Fruit fly (Drosophila melanogaster) whole organism, embryonic: Measurements from ENCODE around the gene Ank.

Experiments
- CG11456 ChIP-seq: fragments of 200-800 bp; sonication (Bioruptor generic); IDR thresholded peaks from 3 replicates; pipeline ENCODE4 v1.3.6; 2022; ENCODE audit warnings: missing biosample characterization, missing genetic modification characterization
- CG12104 ChIP-seq: fragments of 200-800 bp; sonication (Bioruptor generic); optimal IDR thresholded peaks from 3 replicates; lab custom pipeline; 2016; ENCODE audit warnings: missing biosample characterization, missing genetic modification characterization
- CG1233 ChIP-seq: fragments of 200-800 bp; sonication (Bioruptor generic); optimal IDR thresholded peaks from 4 replicates; lab custom pipeline; 2018; ENCODE audit warnings: missing biosample characterization, mild to moderate bottlenecking, missing genetic modification characterization
- CG14441 ChIP-seq: fragments of 200-800 bp; sonication (Bioruptor generic); IDR thresholded peaks from 2 replicates; pipeline ENCODE4 v1.3.6; 2022; ENCODE audit warnings: missing biosample characterization, missing genetic modification characterization
- CG14860 ChIP-seq: fragments of 200-800 bp; sonication (Bioruptor generic); IDR thresholded peaks from 3 replicates; pipeline ENCODE4 v1.3.6; 2022; ENCODE audit warnings: missing biosample characterization, missing genetic modification characterization; ENCODE audit not compliant: partially characterized antibody
- CG16863 ChIP-seq: fragments of 200-800 bp; sonication (Bioruptor generic); optimal IDR thresholded peaks from 3 replicates; lab custom pipeline; 2016; ENCODE audit warnings: missing biosample characterization, missing genetic modification characterization
- CG17385 ChIP-seq: fragments of 200-800 bp; sonication (Bioruptor generic); optimal IDR thresholded peaks from 3 replicates; lab custom pipeline; 2018; ENCODE audit warnings: missing biosample characterization, mild to moderate bottlenecking, missing genetic modification characterization
- CG17802 ChIP-seq: fragments of 200-800 bp; sonication (Bioruptor generic); optimal IDR thresholded peaks from 2 replicates; lab custom pipeline; 2018; ENCODE audit warnings: missing biosample characterization, mild to moderate bottlenecking, missing genetic modification characterization, moderate library complexity
- CG17912 ChIP-seq: fragments of 200-800 bp; sonication (Bioruptor generic); optimal IDR thresholded peaks from 2 replicates; lab custom pipeline; 2018; ENCODE audit warnings: missing biosample characterization, mild to moderate bottlenecking, missing genetic modification characterization
- CG1792 ChIP-seq: fragments of 200-800 bp; sonication (Bioruptor generic); optimal IDR thresholded peaks from 2 replicates; lab custom pipeline; 2016; ENCODE audit warnings: missing biosample characterization, missing genetic modification characterization
- CG2129 ChIP-seq: fragments of 200-800 bp; sonication (Bioruptor generic); IDR thresholded peaks from 2 replicates; pipeline ENCODE4 v1.3.6; 2022; ENCODE audit warnings: missing biosample characterization, missing genetic modification characterization; ENCODE audit not compliant: partially characterized antibody
- CG2199 ChIP-seq: fragments of 200-800 bp; sonication (Bioruptor generic); IDR thresholded peaks from 3 replicates; pipeline ENCODE4 v1.3.6; 2022; ENCODE audit warnings: missing biosample characterization, missing genetic modification characterization
- CG2712 ChIP-seq: fragments of 200-800 bp; optimal IDR thresholded peaks from 3 replicates; lab custom pipeline; 2019; ENCODE audit warnings: missing biosample characterization, mild to moderate bottlenecking, missing genetic modification characterization, moderate library complexity
- CG2875 ChIP-seq: fragments of 200-800 bp; sonication (Bioruptor generic); optimal IDR thresholded peaks from 2 replicates; lab custom pipeline; 2017; ENCODE audit warnings: missing biosample characterization, mild to moderate bottlenecking, missing genetic modification characterization, missing genetic modification reagents
- CG30020 ChIP-seq: fragments of 200-800 bp; optimal IDR thresholded peaks from 2 replicates; lab custom pipeline; 2019; ENCODE audit warnings: missing biosample characterization, mild to moderate bottlenecking, missing genetic modification characterization, moderate library complexity
- CG3726 ChIP-seq: fragments of 200-800 bp; sonication (Bioruptor generic); IDR thresholded peaks from 3 replicates; pipeline ENCODE4, ENCODE4 v1.3.6; 2022; ENCODE audit warnings: missing biosample characterization, missing genetic modification characterization
- CG4328 ChIP-seq: fragments of 200-800 bp; sonication (Bioruptor generic); optimal IDR thresholded peaks from 3 replicates; lab custom pipeline; 2017; ENCODE audit warnings: missing biosample characterization, missing genetic modification reagents, missing genetic modification characterization
- CG4360 ChIP-seq: fragments of 200-800 bp; sonication (Bioruptor generic); IDR thresholded peaks from 2 replicates; pipeline ENCODE4 v1.3.6; 2022; ENCODE audit warnings: missing biosample characterization, missing genetic modification characterization
- CG4424 ChIP-seq: fragments of 200-800 bp; sonication (Bioruptor generic); optimal IDR thresholded peaks from 3 replicates; lab custom pipeline; 2016; ENCODE audit warnings: missing biosample characterization, missing genetic modification characterization
- CG4730 ChIP-seq: fragments of 200-800 bp; sonication (Bioruptor generic); IDR thresholded peaks from 2 replicates; pipeline ENCODE4 v1.3.6; 2022; ENCODE audit warnings: missing biosample characterization, missing genetic modification characterization
- CG5953 ChIP-seq: fragments of 200-800 bp; sonication (Bioruptor generic); IDR thresholded peaks from 2 replicates; pipeline ENCODE4 v1.3.6; 2022; ENCODE audit warnings: missing biosample characterization, missing genetic modification characterization
- CG8281 ChIP-seq: fragments of 200-800 bp; sonication (Bioruptor generic); optimal IDR thresholded peaks from 2 replicates; lab custom pipeline; 2018; ENCODE audit warnings: missing biosample characterization, mild to moderate bottlenecking, missing genetic modification characterization, moderate library complexity
- Dip2 ChIP-seq: fragments of 200-800 bp; sonication (Bioruptor generic); IDR thresholded peaks from 2 replicates; pipeline ENCODE4 v1.3.6; 2022; ENCODE audit warnings: missing biosample characterization, missing genetic modification characterization
- Dp ChIP-seq: fragments of 200-800 bp; sonication (Bioruptor generic); optimal IDR thresholded peaks from 2 replicates; lab custom pipeline; 2018; ENCODE audit warnings: missing biosample characterization, mild to moderate bottlenecking, missing genetic modification characterization, moderate library complexity
- Ets97D ChIP-seq: fragments of 200-800 bp; sonication (Bioruptor generic); optimal IDR thresholded peaks from 3 replicates; lab custom pipeline; 2016; ENCODE audit warnings: missing biosample characterization, missing genetic modification characterization
- HLHmδ ChIP-seq: fragments of 200-800 bp; sonication (Bioruptor generic); optimal IDR thresholded peaks from 2 replicates; lab custom pipeline; 2018; ENCODE audit warnings: missing biosample characterization, mild to moderate bottlenecking, missing genetic modification characterization, moderate library complexity
- HmgZ ChIP-seq: fragments of 200-800 bp; sonication (Bioruptor generic); optimal IDR thresholded peaks from 2 replicates; lab custom pipeline; 2018; ENCODE audit warnings: missing biosample characterization, mild to moderate bottlenecking, missing genetic modification characterization
- Hr3 ChIP-seq: fragments of 200-800 bp; sonication (Bioruptor generic); optimal IDR thresholded peaks from 3 replicates; lab custom pipeline; 2016; ENCODE audit warnings: missing biosample characterization, missing genetic modification characterization
- Oli ChIP-seq: fragments of 200-800 bp; sonication (Bioruptor generic); optimal IDR thresholded peaks from 2 replicates; lab custom pipeline; 2018; ENCODE audit warnings: missing biosample characterization, mild to moderate bottlenecking, missing genetic modification characterization, moderate library complexity
- amos ChIP-seq: fragments of 200-800 bp; sonication (Bioruptor generic); IDR thresholded peaks from 2 replicates; pipeline ENCODE4 v1.3.6; 2022; ENCODE audit warnings: missing biosample characterization, missing genetic modification characterization; ENCODE audit not compliant: partially characterized antibody
- ase ChIP-seq: fragments of 200-800 bp; sonication (Bioruptor generic); IDR thresholded peaks from 3 replicates; pipeline ENCODE4 v1.3.6; 2022; ENCODE audit warnings: missing biosample characterization, missing genetic modification characterization
- ash1 ChIP-seq: fragments of 200-800 bp; sonication (Bioruptor generic); optimal IDR thresholded peaks from 2 replicates; lab custom pipeline; 2018; ENCODE audit warnings: missing biosample characterization, mild to moderate bottlenecking, missing genetic modification characterization
- btn ChIP-seq: fragments of 200-800 bp; sonication (Bioruptor generic); optimal IDR thresholded peaks from 2 replicates; lab custom pipeline; 2016; ENCODE audit warnings: missing biosample characterization, missing genetic modification characterization
- ems ChIP-seq: fragments of 200-800 bp; sonication (Bioruptor generic); optimal IDR thresholded peaks from 3 replicates; lab custom pipeline; 2016; ENCODE audit warnings: missing biosample characterization, missing genetic modification characterization
- exex ChIP-seq: fragments of 200-800 bp; sonication (Bioruptor generic); optimal IDR thresholded peaks from 4 replicates; lab custom pipeline; 2018; ENCODE audit warnings: missing biosample characterization, mild to moderate bottlenecking, missing genetic modification characterization, moderate library complexity
- eyg ChIP-seq: fragments of 200-800 bp; sonication (Bioruptor generic); optimal IDR thresholded peaks from 3 replicates; lab custom pipeline; 2016; ENCODE audit warnings: missing biosample characterization, missing genetic modification characterization
- fd3F ChIP-seq: fragments of 200-800 bp; sonication (Bioruptor generic); optimal IDR thresholded peaks from 2 replicates; lab custom pipeline; 2018; ENCODE audit warnings: missing biosample characterization, mild to moderate bottlenecking, missing genetic modification characterization, moderate library complexity
- gcm2 ChIP-seq: fragments of 200-800 bp; sonication (Bioruptor generic); optimal IDR thresholded peaks from 2 replicates; lab custom pipeline; 2016; ENCODE audit warnings: missing biosample characterization, missing genetic modification characterization
- hkb ChIP-seq, 2 experiments: fragments of 200-800 bp in 1 of 2; fragments of >200 bp in 1 of 2; sonication (Bioruptor generic) in 1 of 2; IDR thresholded peaks in 1 of 2; optimal IDR thresholded peaks in 1 of 2; 2 replicates each; pipeline versions ENCODE4 v1.3.6 to Lab custom; 2017 to 2022; ENCODE audit warnings: missing biosample characterization in 1 of 2, missing genetic modification characterization in 1 of 2
- hth ChIP-seq: fragments of >200 bp; optimal IDR thresholded peaks from 2 replicates; lab custom pipeline; 2017; ENCODE audit warnings: inconsistent platforms
- mirr ChIP-seq: fragments of 200-800 bp; sonication (Bioruptor generic); optimal IDR thresholded peaks from 3 replicates; lab custom pipeline; 2018; ENCODE audit warnings: missing biosample characterization, mild to moderate bottlenecking, missing genetic modification characterization
- rib ChIP-seq: fragments of 200-800 bp; sonication (Bioruptor generic); IDR thresholded peaks from 2 replicates; pipeline ENCODE4 v1.3.6; 2022; ENCODE audit warnings: missing biosample characterization, missing genetic modification characterization
- row ChIP-seq: fragments of 200-800 bp; sonication (Bioruptor generic); IDR thresholded peaks from 3 replicates; pipeline ENCODE4 v1.3.6; 2022; ENCODE audit warnings: missing biosample characterization, missing genetic modification characterization
- sisA ChIP-seq: fragments of 200-800 bp; sonication (Bioruptor generic); IDR thresholded peaks from 2 replicates; pipeline ENCODE4 v1.3.6; 2022; ENCODE audit warnings: missing biosample characterization, missing genetic modification characterization
- slou ChIP-seq: fragments of 200-800 bp; sonication (Bioruptor generic); optimal IDR thresholded peaks from 3 replicates; lab custom pipeline; 2016; ENCODE audit warnings: missing biosample characterization, missing genetic modification characterization
- ssp ChIP-seq: fragments of 200-800 bp; sonication (Bioruptor generic); IDR thresholded peaks from 2 replicates; pipeline ENCODE4 v1.3.6; 2022; ENCODE audit warnings: missing biosample characterization, missing genetic modification characterization
- ttk ChIP-seq: fragments of 200-800 bp; sonication (Bioruptor generic); IDR thresholded peaks from 2 replicates; pipeline ENCODE4 v2.1.2; 2022; ENCODE audit warnings: missing biosample characterization, missing genetic modification characterization
- vnd ChIP-seq: fragments of 200-800 bp; sonication (Bioruptor generic); IDR thresholded peaks from 3 replicates; pipeline ENCODE4 v1.3.6; 2022; ENCODE audit warnings: missing biosample characterization, missing genetic modification characterization; ENCODE audit not compliant: partially characterized antibody
- wor ChIP-seq: fragments of 200-800 bp; sonication (Bioruptor generic); IDR thresholded peaks from 2 replicates; pipeline ENCODE4 v1.3.6; 2022; ENCODE audit warnings: missing biosample characterization, missing genetic modification characterization
- zfh1 ChIP-seq: fragments of 200-800 bp; sonication (Bioruptor generic); IDR thresholded peaks from 3 replicates; pipeline ENCODE4 v1.3.6; 2022; ENCODE audit warnings: missing biosample characterization, missing genetic modification characterization

The Ank gene

DNA sequence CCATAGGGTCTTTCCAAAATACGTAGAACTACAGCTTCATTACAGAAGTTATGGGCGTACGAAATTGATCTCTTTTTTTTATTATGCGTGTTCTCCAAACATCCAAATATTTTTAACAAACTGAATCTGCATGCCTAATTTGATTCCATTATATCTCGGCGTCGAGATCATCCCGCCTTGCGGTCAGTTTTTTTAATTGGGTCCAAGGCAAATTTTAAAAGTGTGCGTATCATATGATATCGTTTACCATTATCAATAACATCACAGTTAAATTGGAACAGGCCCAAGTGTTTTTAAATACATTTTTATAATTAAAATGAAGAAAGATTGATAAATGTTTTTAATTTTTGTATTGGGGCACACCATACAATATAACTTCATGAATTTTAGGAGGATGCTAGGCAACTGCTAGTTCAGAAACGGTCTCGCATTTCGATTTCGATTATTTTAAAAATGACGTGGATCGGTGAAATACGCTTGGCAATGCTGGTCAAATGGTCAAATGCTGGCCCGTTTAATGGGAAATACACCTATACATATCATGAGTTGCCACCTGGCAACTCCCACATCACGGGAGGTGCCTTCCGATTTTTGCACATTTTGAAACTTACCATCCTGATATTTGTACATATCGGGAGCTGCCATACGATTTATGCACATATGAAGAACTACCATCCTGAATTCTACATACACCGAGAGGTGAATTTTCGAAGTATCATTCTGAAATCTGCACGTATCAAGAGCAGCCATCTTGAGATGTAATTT lies 61.3 kb downstream of the Ank start:
- TF ChIP-seq CG8281 (tag; lab: Kevin White, UChicago) (no peak), CG17912 (GFP tag; lab: Kevin White, UChicago) (no peak), Oli (no peak), CG4360 (GFP tag; lab: Robert Waterston, UW) (no peak), CG11456 (GFP tag; lab: Robert Waterston, UW) (no peak), slou (GFP tag; lab: Kevin White, UChicago) (no peak), CG14860 (GFP tag; lab: Robert Waterston, UW) (no peak), CG12104 (GFP tag; lab: Kevin White, UChicago) (no peak), CG4328 (no peak), CG14441 (GFP tag; lab: Robert Waterston, UW) (no peak), CG4424 (GFP tag; lab: Kevin White, UChicago) (no peak), CG1233 (no peak), Ets97D (GFP tag; lab: Kevin White, UChicago) (peak; percentile 57), CG1792 (GFP tag; lab: Kevin White, UChicago) (no peak), zfh1 (GFP tag; lab: Robert Waterston, UW) (no peak), gcm2 (no peak), CG3726 (no peak), CG2199 (0 out of 3 replicates have a peak, but pooled peaks have one; percentile 56), mirr (peak; percentile 36), CG30020 (tag; lab: Kevin White, UChicago) (peak; percentile 93), Dp (GFP tag; lab: Kevin White, UChicago) (no peak), sisA (GFP tag; lab: Robert Waterston, UW) (no peak), fd3F (GFP tag; lab: Kevin White, UChicago) (no peak), ems (GFP tag; lab: Kevin White, UChicago) (no peak), rib (GFP tag; lab: Robert Waterston, UW) (no peak), row (GFP tag; lab: Robert Waterston, UW) (peak; percentile 44; the same call in 1 of the 3 replicates), exex (tag; lab: Kevin White, UChicago) (no peak), CG17385 (no peak), HLHmδ (GFP tag; lab: Kevin White, UChicago) (no peak), CG2129 (GFP tag; lab: Robert Waterston, UW) (no peak), hth (lab: Kevin White, UChicago) (no peak), vnd (GFP tag; lab: Robert Waterston, UW) (no peak), CG17802 (peak; percentile 82), btn (GFP tag; lab: Kevin White, UChicago) (no peak), ase (GFP tag; lab: Robert Waterston, UW) (no peak), amos (no peak; the same call in 1 of the 2 replicates), wor (no peak), CG4730 (GFP tag; lab: Robert Waterston, UW) (no peak), ttk (no peak), CG2712 (no peak), ssp (GFP tag; lab: Robert Waterston, UW) (no peak; the same call in 1 of the 2 replicates), Hr3 (GFP tag; lab: Kevin White, UChicago) (no peak), HmgZ (peak; percentile 67), CG16863 (GFP tag; lab: Kevin White, UChicago) (no peak), ash1 (no peak), CG5953 (GFP tag; lab: Robert Waterston, UW) (no peak), hkb (optimal IDR thresholded peaks at IDR 0.05; lab: Kevin White, UChicago) (no peak), hkb (GFP tag; IDR thresholded peaks at IDR 0.05; lab: Robert Waterston, UW) (0 out of 2 replicates have a peak, but pooled peaks have one; percentile 18), eyg (GFP tag; lab: Kevin White, UChicago) (no peak), CG2875 (no peak), Dip2 (GFP tag; lab: Robert Waterston, UW) (no peak)
